Fruit fly (Drosophila melanogaster) whole organism, embryonic: ENCODE results near the gene CG5541.

ENCODE experiments used
- Ada2b ChIP-seq: fragments of 200-800 bp; sonication (Bioruptor generic); IDR thresholded peaks from 2 replicates; pipeline ENCODE4 v1.3.6; 2022; ENCODE audit warnings: missing biosample characterization, missing genetic modification characterization
- CG10274 ChIP-seq: fragments of 200-800 bp; sonication (Bioruptor generic); optimal IDR thresholded peaks from 3 replicates; lab custom pipeline; 2017; ENCODE audit warnings: missing biosample characterization, mild to moderate bottlenecking, missing genetic modification characterization
- CG10321 ChIP-seq: fragments of 200-800 bp; sonication (Bioruptor generic); IDR thresholded peaks from 2 replicates; pipeline ENCODE4 v1.3.6; 2022; ENCODE audit warnings: missing biosample characterization, missing genetic modification characterization
- CG10366 ChIP-seq: fragments of 200-800 bp; sonication (Bioruptor generic); IDR thresholded peaks from 2 replicates; pipeline ENCODE4 v1.3.6; 2022; ENCODE audit warnings: missing biosample characterization, missing genetic modification characterization
- CG10565 ChIP-seq: fragments of 200-800 bp; sonication (Bioruptor generic); optimal IDR thresholded peaks from 3 replicates; lab custom pipeline; 2016; ENCODE audit warnings: missing biosample characterization, mild to moderate bottlenecking, missing genetic modification characterization
- CG10654 ChIP-seq: fragments of 200-800 bp; sonication (Bioruptor generic); optimal IDR thresholded peaks from 2 replicates; lab custom pipeline; 2016; ENCODE audit warnings: missing biosample characterization, missing genetic modification characterization
- CG11456 ChIP-seq: fragments of 200-800 bp; sonication (Bioruptor generic); IDR thresholded peaks from 3 replicates; pipeline ENCODE4 v1.3.6; 2022; ENCODE audit warnings: missing biosample characterization, missing genetic modification characterization
- CG11723 ChIP-seq: fragments of 200-800 bp; sonication (Bioruptor generic); optimal IDR thresholded peaks from 2 replicates; lab custom pipeline; 2017; ENCODE audit warnings: missing biosample characterization, mild to moderate bottlenecking, missing genetic modification characterization
- CG13424 ChIP-seq: fragments of 200-800 bp; sonication (Bioruptor generic); optimal IDR thresholded peaks from 2 replicates; lab custom pipeline; 2019; ENCODE audit warnings: missing biosample characterization, mild to moderate bottlenecking, missing genetic modification characterization, moderate library complexity
- CG15269 ChIP-seq: fragments of 200-800 bp; sonication (Bioruptor generic); optimal IDR thresholded peaks from 2 replicates; lab custom pipeline; 2018; ENCODE audit warnings: missing biosample characterization, mild to moderate bottlenecking, missing genetic modification characterization, moderate library complexity
- CG16815 ChIP-seq: fragments of 200-800 bp; sonication (Bioruptor generic); optimal IDR thresholded peaks from 3 replicates; lab custom pipeline; 2017; ENCODE audit warnings: missing biosample characterization, mild to moderate bottlenecking, missing genetic modification characterization
- CG18011 ChIP-seq: fragments of 200-800 bp; sonication (Bioruptor generic); optimal IDR thresholded peaks from 2 replicates; lab custom pipeline; 2017; ENCODE audit warnings: missing biosample characterization, missing genetic modification characterization, mild to moderate bottlenecking, moderate library complexity, missing genotype
- CG3065 ChIP-seq: fragments of 200-800 bp; sonication (Bioruptor generic); optimal IDR thresholded peaks from 2 replicates; lab custom pipeline; 2016; ENCODE audit warnings: missing biosample characterization, missing genetic modification characterization
- CG31388 ChIP-seq: fragments of 200-800 bp; sonication (Bioruptor generic); optimal IDR thresholded peaks from 2 replicates; lab custom pipeline; 2016; ENCODE audit warnings: missing biosample characterization, missing genetic modification characterization
- CG3407 ChIP-seq: fragments of 200-800 bp; sonication (Bioruptor generic); optimal IDR thresholded peaks from 2 replicates; lab custom pipeline; 2018; ENCODE audit warnings: missing biosample characterization, mild to moderate bottlenecking, missing genetic modification characterization
- CG3838 ChIP-seq: fragments of 200-800 bp; sonication (Bioruptor generic); optimal IDR thresholded peaks from 3 replicates; lab custom pipeline; 2016; ENCODE audit warnings: missing biosample characterization, missing genetic modification characterization
- CG3847 ChIP-seq: fragments of 200-800 bp; sonication (Bioruptor generic); IDR thresholded peaks from 2 replicates; pipeline ENCODE4 v1.3.6; 2022; ENCODE audit warnings: missing biosample characterization, missing genetic modification characterization
- CG4404 ChIP-seq: fragments of 200-800 bp; sonication (Bioruptor generic); IDR thresholded peaks from 2 replicates; pipeline ENCODE4 v1.3.6; 2022; ENCODE audit warnings: missing biosample characterization, missing genetic modification characterization
- CG5180 ChIP-seq: fragments of 200-800 bp; sonication (Bioruptor generic); optimal IDR thresholded peaks from 3 replicates; lab custom pipeline; 2017; ENCODE audit warnings: missing biosample characterization, missing genetic modification characterization, mild to moderate bottlenecking, moderate library complexity, missing genetic modification reagents
- CG6813 ChIP-seq: fragments of 200-800 bp; sonication (Bioruptor generic); optimal IDR thresholded peaks from 2 replicates; lab custom pipeline; 2017; ENCODE audit warnings: missing biosample characterization, missing genetic modification characterization, mild to moderate bottlenecking, moderate library complexity, missing genetic modification reagents
- CG8478 ChIP-seq: fragments of >200 bp; optimal IDR thresholded peaks from 2 replicates; lab custom pipeline; 2018
- D19A ChIP-seq: fragments of 200-800 bp; optimal IDR thresholded peaks from 3 replicates; lab custom pipeline; 2019; ENCODE audit warnings: missing biosample characterization, mild to moderate bottlenecking, missing genetic modification characterization, moderate library complexity
- Dp ChIP-seq: fragments of 200-800 bp; sonication (Bioruptor generic); optimal IDR thresholded peaks from 2 replicates; lab custom pipeline; 2018; ENCODE audit warnings: missing biosample characterization, mild to moderate bottlenecking, missing genetic modification characterization, moderate library complexity
- Hand ChIP-seq: fragments of 200-800 bp; sonication (Bioruptor generic); optimal IDR thresholded peaks from 2 replicates; lab custom pipeline; 2017; ENCODE audit warnings: mild to moderate bottlenecking, missing biosample characterization, missing genetic modification reagents, missing genetic modification characterization
- Hsf ChIP-seq: fragments of 200-800 bp; sonication (Bioruptor generic); optimal IDR thresholded peaks from 3 replicates; lab custom pipeline; 2016; ENCODE audit warnings: missing biosample characterization, missing genetic modification characterization
- Lpt ChIP-seq: fragments of >200 bp; optimal IDR thresholded peaks from 2 replicates; lab custom pipeline; 2018; ENCODE audit warnings: missing biosample characterization, missing genetic modification characterization
- Mad ChIP-seq: fragments of 200-800 bp; sonication (Bioruptor generic); optimal IDR thresholded peaks from 2 replicates; lab custom pipeline; 2016; ENCODE audit warnings: missing biosample characterization, missing genetic modification characterization
- Rfx ChIP-seq: fragments of 200-800 bp; sonication (Bioruptor generic); IDR thresholded peaks from 2 replicates; pipeline ENCODE4 v1.3.6; 2022; ENCODE audit warnings: missing biosample characterization, missing genetic modification characterization
- Six4 ChIP-seq: fragments of 200-800 bp; sonication (Bioruptor generic); optimal IDR thresholded peaks from 2 replicates; lab custom pipeline; 2016; ENCODE audit warnings: missing biosample characterization, missing genetic modification characterization
- Sox102F ChIP-seq: fragments of 200-800 bp; sonication (Bioruptor generic); optimal IDR thresholded peaks from 2 replicates; lab custom pipeline; 2018; ENCODE audit warnings: missing biosample characterization, mild to moderate bottlenecking, missing genetic modification characterization, moderate library complexity
- Taf1 ChIP-seq: fragments of 200-800 bp; sonication (Bioruptor generic); IDR thresholded peaks from 2 replicates; pipeline ENCODE4 v1.3.6; 2022; ENCODE audit warnings: missing biosample characterization, missing genetic modification characterization
- amos ChIP-seq: fragments of 200-800 bp; sonication (Bioruptor generic); IDR thresholded peaks from 2 replicates; pipeline ENCODE4 v1.3.6; 2022; ENCODE audit warnings: missing biosample characterization, missing genetic modification characterization; ENCODE audit not compliant: partially characterized antibody
- ase ChIP-seq: fragments of 200-800 bp; sonication (Bioruptor generic); IDR thresholded peaks from 3 replicates; pipeline ENCODE4 v1.3.6; 2022; ENCODE audit warnings: missing biosample characterization, missing genetic modification characterization
- bowl ChIP-seq: fragments of 200-800 bp; sonication (Bioruptor generic); IDR thresholded peaks from 2 replicates; pipeline ENCODE4 v1.3.6; 2022; ENCODE audit warnings: missing biosample characterization, missing genetic modification characterization
- cato ChIP-seq: fragments of 200-800 bp; sonication (Bioruptor generic); optimal IDR thresholded peaks from 2 replicates; lab custom pipeline; 2016; ENCODE audit warnings: missing biosample characterization, missing genetic modification characterization, borderline replicate concordance
- chif ChIP-seq, 2 experiments: fragments of 200-800 bp; sonication (Bioruptor generic); optimal IDR thresholded peaks; 3 replicates each; lab custom pipeline; 2016; ENCODE audit warnings: missing biosample characterization in 2 of 2, missing genetic modification characterization in 2 of 2
- chn ChIP-seq: fragments of 200-800 bp; sonication (Bioruptor generic); optimal IDR thresholded peaks from 2 replicates; lab custom pipeline; 2016; ENCODE audit warnings: missing biosample characterization, missing genetic modification characterization
- croc ChIP-seq: fragments of 200-800 bp; sonication (Bioruptor generic); conservative IDR thresholded peaks from 3 replicates; pipeline ENCODE4 v1.3.6; 2022; ENCODE audit warnings: missing biosample characterization, missing genetic modification characterization
- emc ChIP-seq: fragments of 200-800 bp; sonication (Bioruptor generic); optimal IDR thresholded peaks from 2 replicates; lab custom pipeline; 2016; ENCODE audit warnings: missing biosample characterization, missing genetic modification characterization
- eyg ChIP-seq: fragments of 200-800 bp; sonication (Bioruptor generic); optimal IDR thresholded peaks from 3 replicates; lab custom pipeline; 2016; ENCODE audit warnings: missing biosample characterization, missing genetic modification characterization
- gce ChIP-seq: fragments of 200-800 bp; sonication (Bioruptor generic); IDR thresholded peaks from 3 replicates; pipeline ENCODE4 v1.3.6; 2022; ENCODE audit warnings: missing biosample characterization, missing genetic modification characterization
- grau ChIP-seq: fragments of 200-800 bp; optimal IDR thresholded peaks from 3 replicates; lab custom pipeline; 2019; ENCODE audit warnings: missing biosample characterization, mild to moderate bottlenecking, missing genetic modification characterization, moderate library complexity
- hb ChIP-seq: fragments of 200-800 bp; sonication (Bioruptor generic); IDR thresholded peaks from 3 replicates; pipeline ENCODE4 v1.3.6; 2022; ENCODE audit warnings: missing biosample characterization, missing genetic modification characterization; ENCODE audit not compliant: partially characterized antibody
- hth ChIP-seq: fragments of >200 bp; optimal IDR thresholded peaks from 2 replicates; lab custom pipeline; 2017; ENCODE audit warnings: inconsistent platforms
- jigr1 ChIP-seq: fragments of 200-800 bp; sonication (Bioruptor generic); IDR thresholded peaks from 3 replicates; pipeline ENCODE4 v1.3.6; 2022; ENCODE audit warnings: missing biosample characterization, missing genetic modification characterization
- sd ChIP-seq: fragments of 200-800 bp; sonication (Bioruptor generic); optimal IDR thresholded peaks from 3 replicates; lab custom pipeline; 2018; ENCODE audit warnings: missing biosample characterization, mild to moderate bottlenecking, missing genetic modification characterization, moderate library complexity
- sim ChIP-seq: fragments of 200-800 bp; sonication (Bioruptor generic); IDR thresholded peaks from 2 replicates; pipeline ENCODE4 v1.3.6; 2022; ENCODE audit warnings: missing biosample characterization, missing genetic modification characterization
- sisA ChIP-seq: fragments of 200-800 bp; sonication (Bioruptor generic); IDR thresholded peaks from 2 replicates; pipeline ENCODE4 v1.3.6; 2022; ENCODE audit warnings: missing biosample characterization, missing genetic modification characterization
- ssp ChIP-seq: fragments of 200-800 bp; sonication (Bioruptor generic); IDR thresholded peaks from 2 replicates; pipeline ENCODE4 v1.3.6; 2022; ENCODE audit warnings: missing biosample characterization, missing genetic modification characterization
- tgo ChIP-seq: fragments of 200-800 bp; sonication (Bioruptor generic); IDR thresholded peaks from 3 replicates; pipeline ENCODE4 v1.3.6; 2022; ENCODE audit warnings: missing biosample characterization, missing genetic modification characterization
- ttk ChIP-seq: fragments of 200-800 bp; sonication (Bioruptor generic); IDR thresholded peaks from 2 replicates; pipeline ENCODE4 v2.1.2; 2022; ENCODE audit warnings: missing biosample characterization, missing genetic modification characterization
- vfl ChIP-seq: fragments of 200-800 bp; sonication (Bioruptor generic); optimal IDR thresholded peaks from 2 replicates; lab custom pipeline; 2016; ENCODE audit warnings: missing biosample characterization, missing genetic modification characterization

The CG5541 gene

DNA sequence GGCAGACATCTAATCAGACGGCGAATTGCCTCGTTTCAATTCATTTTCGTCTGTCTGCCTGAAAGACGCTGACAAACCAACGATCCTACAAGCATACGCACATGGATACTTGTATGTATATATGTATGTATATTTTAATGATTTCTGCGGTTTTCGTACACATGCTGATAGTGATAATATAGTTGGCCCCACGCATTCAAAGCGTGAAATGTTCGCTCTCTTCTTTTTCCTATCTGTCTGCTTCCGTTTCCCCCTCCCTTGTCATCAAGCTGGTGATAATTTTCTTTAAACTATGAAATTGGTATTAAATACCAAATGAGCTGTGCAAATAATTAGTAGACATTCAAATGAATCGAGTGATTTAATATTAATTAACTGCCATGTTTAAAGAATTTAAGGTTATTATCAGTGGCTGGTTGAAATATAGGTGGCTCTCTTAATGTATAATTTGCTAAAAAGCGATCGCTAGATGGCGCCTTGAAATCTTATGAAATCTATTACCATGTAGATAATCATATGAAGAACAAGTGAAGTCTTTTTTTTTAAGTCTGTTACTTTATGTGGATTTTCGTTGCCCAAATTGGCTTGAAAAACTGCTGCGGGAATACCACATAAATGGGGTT is 37.0 kb downstream of the CG5541 start, which contains the start of gene CG33177 (continued):
- TF ChIP-seq CG3838 (GFP tag; lab: Kevin White, UChicago) (no peak), CG15269 (tag; lab: Kevin White, UChicago) (peak; percentile 16), CG10321 (GFP tag; lab: Robert Waterston, UW) (no peak), CG11723 (GFP tag; lab: Kevin White, UChicago) (no peak), jigr1 (no peak), croc (GFP tag; lab: Robert Waterston, UW) (no peak), Taf1 (GFP tag; lab: Robert Waterston, UW) (no peak), CG6813 (GFP tag; lab: Kevin White, UChicago) (no peak), CG10274 (no peak), CG10654 (GFP tag; lab: Kevin White, UChicago) (no peak), CG4404 (GFP tag; lab: Robert Waterston, UW) (no peak), Six4 (no peak), CG31388 (GFP tag; lab: Kevin White, UChicago) (no peak), CG5180 (no peak), Mad (GFP tag; lab: Kevin White, UChicago) (no peak), Sox102F (GFP tag; lab: Kevin White, UChicago) (peak; percentile 9), chif (GFP tag; optimal IDR thresholded peaks at IDR 0.05; lab: Kevin White, UChicago) (peak in 1 of 2 experiments; percentile 35), grau (tag; lab: Kevin White, UChicago) (peak; percentile 29), CG18011 (GFP tag; lab: Kevin White, UChicago) (no peak), sim (no peak), D19A (tag; lab: Kevin White, UChicago) (no peak), hb (GFP tag; lab: Robert Waterston, UW) (no peak), Hsf (GFP tag; lab: Kevin White, UChicago) (peak; percentile 16), Dp (peak; percentile 8), ttk (no peak), CG3847 (GFP tag; lab: Robert Waterston, UW) (no peak), Lpt (GFP tag; lab: Kevin White, UChicago) (no peak), CG3407 (GFP tag; lab: Kevin White, UChicago) (no peak), CG16815 (GFP tag; lab: Kevin White, UChicago) (no peak), Hand (no peak), cato (GFP tag; lab: Kevin White, UChicago) (no peak), bowl (GFP tag; lab: Robert Waterston, UW) (no peak), eyg (GFP tag; lab: Kevin White, UChicago) (no peak), emc (GFP tag; lab: Kevin White, UChicago) (no peak), chn (no peak), vfl (no peak), CG10565 (no peak), sisA (GFP tag; lab: Robert Waterston, UW) (no peak), CG3065 (GFP tag; lab: Kevin White, UChicago) (no peak), gce (GFP tag; lab: Robert Waterston, UW) (no peak), CG13424 (tag; lab: Kevin White, UChicago) (peak; percentile 21), sd (tag; lab: Kevin White, UChicago) (peak; percentile 74), ssp (GFP tag; lab: Robert Waterston, UW) (no peak), hth (lab: Kevin White, UChicago) (no peak), ase (GFP tag; lab: Robert Waterston, UW) (no peak), Ada2b (no peak), Rfx (GFP tag; lab: Robert Waterston, UW) (peak; percentile 53; the same call in 1 of the 2 replicates), CG10366 (GFP tag; lab: Robert Waterston, UW) (no peak), amos (GFP tag; lab: Robert Waterston, UW) (0 out of 2 replicates have a peak, but pooled peaks have one; percentile 10), CG8478 (lab: Kevin White, UChicago) (no peak), CG11456 (GFP tag; lab: Robert Waterston, UW) (peak; percentile 60; the same call in 1 of the 3 replicates), tgo (GFP tag; lab: Robert Waterston, UW) (no peak)
